Worm (Caenorhabditis elegans): Measurements from ENCODE around the gene K10G4.10.
"Not testable (repeated sequence)": the region's sequence is repeated elsewhere in the genome, so short reads cannot be mapped to it uniquely, and the experiment has no call there.

K10G4.10 gene

DNA sequence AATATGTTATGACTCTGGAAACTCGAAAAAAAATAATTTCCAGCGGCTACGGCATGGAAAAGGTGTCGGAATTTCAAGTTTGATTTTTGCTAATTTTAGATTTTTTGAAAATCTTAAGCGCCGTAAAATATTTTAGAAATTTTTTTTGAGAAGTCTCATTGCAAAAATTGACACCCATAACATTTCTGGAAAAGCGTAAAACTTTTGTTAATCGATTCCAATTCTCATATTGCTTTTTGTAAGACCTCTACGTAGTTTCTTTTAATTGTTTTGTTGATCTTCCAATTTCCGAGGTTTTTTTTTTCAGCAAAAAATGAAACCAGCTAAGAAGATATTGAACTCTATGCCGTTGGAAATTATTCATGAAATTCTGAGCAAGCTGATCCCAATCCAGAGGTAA is 14.5 kb upstream of the K10G4.10 start, which contains the start of gene fbxa-85:
Gene fbxa-85 (plus strand): TSS at position 301 of the 400 bp plus-strand sequence.
- TF ChIP-seq unc-62 (GFP tag; optimal IDR thresholded peaks at IDR 0.05), result no peak

DNA sequence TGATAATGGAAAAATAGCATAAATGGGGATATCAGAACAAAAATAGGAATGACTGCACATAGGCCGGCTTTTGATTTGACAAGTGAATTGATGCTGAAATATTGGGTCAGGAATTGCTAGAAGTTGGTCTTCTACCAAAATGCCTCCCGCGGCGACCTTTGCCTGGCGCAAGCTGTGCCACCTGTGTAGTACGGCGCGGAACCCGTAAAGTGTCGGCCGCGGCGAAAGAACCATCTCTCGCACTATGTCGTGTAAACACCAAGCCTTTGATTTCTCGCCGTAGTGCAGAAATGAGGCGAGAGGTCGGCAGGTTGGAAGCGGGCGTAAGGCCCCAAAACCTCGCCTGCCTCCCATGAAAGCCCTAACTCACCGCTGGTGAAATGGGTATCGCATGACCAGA is 12.0 kb upstream of the K10G4.10 start:
- TF ChIP-seq unc-62 (GFP tag; optimal IDR thresholded peaks at IDR 0.05), result no peak

DNA sequence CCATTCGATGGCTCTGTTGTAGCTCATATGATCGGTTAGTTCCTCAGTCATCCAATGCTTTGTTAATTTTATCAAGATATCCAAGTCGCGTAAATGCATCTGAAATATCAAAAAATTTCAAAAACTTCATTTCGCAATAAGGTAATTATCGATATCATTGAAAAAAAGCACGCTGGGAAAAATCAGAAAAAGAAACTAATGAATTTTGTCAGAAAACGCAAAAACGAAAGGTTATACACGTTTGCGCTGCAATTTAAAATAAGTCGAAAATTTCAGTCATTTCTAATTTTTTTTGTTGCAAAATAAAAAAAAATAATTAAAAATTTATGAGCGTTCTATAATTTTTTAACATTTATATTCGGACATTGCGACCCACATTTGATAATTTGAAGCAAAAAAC is 8.5 kb upstream of the K10G4.10 start, which contains the start of gene K10G4.3:
Gene K10G4.3 (minus strand): TSS at position 101 of the 400 bp plus-strand sequence.
- TF ChIP-seq unc-62 (GFP tag; optimal IDR thresholded peaks at IDR 0.05), result not testable (repeated sequence)

DNA sequence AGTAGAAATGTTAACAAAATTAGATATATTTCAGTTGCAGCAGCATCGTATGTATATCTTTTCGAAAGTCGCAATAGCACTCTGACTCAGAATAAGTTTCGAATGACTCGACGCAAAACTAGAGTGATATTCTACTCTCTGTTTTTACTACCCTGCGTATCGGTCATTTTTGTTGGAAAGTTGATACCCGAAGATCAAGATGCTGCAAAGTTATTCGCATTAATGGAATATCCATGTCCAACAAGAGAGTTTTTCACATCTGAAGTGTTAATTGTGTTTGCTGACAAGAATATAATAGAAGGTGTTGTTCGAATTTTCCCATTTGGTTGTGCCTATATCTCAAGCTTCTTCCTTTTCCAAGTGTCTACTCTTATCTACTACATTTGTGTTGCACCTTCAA is 1.2 kb upstream of the K10G4.10 start:
- no peak for TF ChIP-seq unc-62 (GFP tag; optimal IDR thresholded peaks at IDR 0.05)

DNA sequence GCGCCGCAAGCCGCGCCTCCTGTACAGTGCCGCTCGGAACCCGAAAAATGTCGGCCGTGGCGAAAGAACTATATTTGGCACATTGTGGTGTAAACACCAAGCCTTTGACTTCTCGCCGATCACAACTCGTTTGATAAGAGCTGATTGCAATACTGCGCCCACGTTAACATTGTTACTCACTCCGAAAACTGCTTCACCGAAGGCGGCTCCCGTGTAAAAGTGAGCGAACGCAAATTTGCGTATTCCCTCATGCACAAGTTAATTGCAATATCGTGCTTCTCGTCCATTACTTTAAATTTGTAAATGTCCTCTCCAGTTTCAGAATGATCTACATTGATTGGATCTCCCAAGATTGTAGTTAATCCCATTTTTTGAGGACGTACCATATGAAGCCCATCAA is 10.8 kb downstream of the K10G4.10 start:
- no peak for TF ChIP-seq unc-62 (GFP tag; optimal IDR thresholded peaks at IDR 0.05)

DNA sequence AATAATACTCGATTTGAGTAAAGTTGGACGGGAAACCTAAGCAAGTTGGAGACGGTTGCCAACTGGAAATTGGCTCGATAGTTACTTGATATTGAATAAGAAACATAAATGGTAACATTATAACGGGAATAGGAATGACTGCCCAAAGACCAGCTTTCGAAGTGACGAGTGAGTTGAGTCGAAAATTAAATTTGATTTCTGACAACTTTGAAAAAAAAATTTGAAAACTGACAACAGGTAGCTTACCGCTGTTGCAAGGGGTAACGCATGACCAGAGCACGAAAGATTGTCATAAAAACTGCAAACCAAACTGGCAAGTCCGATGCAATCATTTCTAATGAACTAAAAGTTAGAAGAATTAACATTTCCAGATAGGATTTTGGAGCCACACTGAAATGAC is 19.4 kb downstream of the K10G4.10 start:
- no peak for TF ChIP-seq unc-62 (GFP tag; optimal IDR thresholded peaks at IDR 0.05)

DNA sequence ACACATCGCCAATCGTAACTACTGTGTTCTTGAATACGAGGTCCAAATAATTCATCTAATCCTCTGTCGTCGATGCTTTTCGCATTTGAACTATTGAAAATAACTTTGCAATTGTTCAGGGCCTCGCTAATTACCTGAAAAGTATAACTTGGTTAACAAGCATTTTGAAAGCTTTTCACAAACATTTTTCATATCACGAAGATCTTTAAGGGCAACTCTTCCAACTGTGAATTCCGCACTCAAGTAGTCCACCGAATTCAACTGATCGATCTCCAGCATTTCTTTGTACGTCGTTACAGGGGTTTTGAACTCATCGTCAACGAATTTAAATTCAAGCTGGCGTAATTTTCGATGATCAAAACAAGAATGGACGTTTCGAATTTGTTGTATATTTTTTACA is 23.1 kb downstream of the K10G4.10 start:
- TF ChIP-seq unc-62 (GFP tag; optimal IDR thresholded peaks at IDR 0.05), result no peak

DNA sequence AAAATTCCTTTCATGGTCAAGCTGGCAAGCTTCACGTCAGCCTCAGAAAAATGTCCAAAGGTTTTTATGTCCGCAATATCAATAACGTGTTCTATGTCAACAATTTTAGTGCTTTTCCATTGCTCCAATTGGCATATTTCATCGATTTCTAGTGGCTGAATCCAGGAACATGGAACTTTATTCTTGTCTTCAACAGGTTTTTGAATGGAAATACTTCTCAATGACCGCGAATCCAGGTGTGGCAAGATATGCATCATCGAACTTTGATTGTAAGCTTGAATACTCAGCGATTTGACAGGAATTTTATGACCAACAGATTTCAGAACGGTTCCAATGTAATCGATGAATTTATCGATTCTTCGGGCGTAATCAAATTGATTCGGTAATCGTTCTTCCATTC is 25.3 kb downstream of the K10G4.10 start:
- no peak for TF ChIP-seq unc-62 (GFP tag; optimal IDR thresholded peaks at IDR 0.05)

DNA sequence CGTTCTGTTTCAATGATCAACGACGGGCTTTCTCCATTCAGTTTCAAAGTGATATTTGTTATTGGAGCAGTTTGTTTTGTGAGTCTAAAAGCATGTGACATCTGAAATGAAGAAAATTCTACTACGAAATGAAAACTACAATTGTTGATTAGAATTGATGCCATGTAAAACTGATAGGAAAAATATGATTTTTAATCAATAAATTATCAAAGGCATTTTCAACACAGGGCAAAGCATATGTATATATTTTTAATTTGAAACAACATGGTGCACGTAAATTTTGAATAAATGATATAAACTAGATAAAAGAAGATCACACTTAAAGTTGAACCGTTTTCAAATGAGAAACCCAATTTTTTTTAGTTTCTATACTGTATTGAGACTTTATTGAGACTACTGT is 28.0 kb downstream of the K10G4.10 start, which contains the start of gene K10G4.5:
Gene K10G4.5 (minus strand): TSS at position 101 of the 400 bp plus-strand sequence.
- TF ChIP-seq unc-62 (GFP tag; optimal IDR thresholded peaks at IDR 0.05), result no peak

DNA sequence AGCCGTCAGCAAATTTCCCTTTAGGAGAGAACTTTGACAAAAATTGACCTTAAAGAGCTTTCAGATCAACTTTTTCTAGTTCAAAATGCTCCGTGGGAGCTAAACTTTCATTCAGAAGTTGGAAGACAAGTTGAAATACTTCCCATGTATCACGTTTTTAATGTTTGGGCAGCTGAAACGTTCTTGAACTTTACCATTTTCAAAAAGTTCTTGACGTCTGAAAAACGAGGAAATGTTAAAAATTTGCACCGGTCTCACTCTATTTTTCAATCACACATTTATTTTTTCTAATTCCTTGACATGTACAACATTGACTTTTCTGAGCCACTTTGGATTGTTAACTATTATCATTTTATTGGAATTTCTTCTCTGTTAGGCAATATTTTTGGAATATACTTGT is 29.4 kb downstream of the K10G4.10 start, which contains the start of gene sri-70:
Gene sri-70 (plus strand): TSS at position 301 of the 400 bp plus-strand sequence.
- TF ChIP-seq unc-62 (GFP tag; optimal IDR thresholded peaks at IDR 0.05), result no peak

DNA sequence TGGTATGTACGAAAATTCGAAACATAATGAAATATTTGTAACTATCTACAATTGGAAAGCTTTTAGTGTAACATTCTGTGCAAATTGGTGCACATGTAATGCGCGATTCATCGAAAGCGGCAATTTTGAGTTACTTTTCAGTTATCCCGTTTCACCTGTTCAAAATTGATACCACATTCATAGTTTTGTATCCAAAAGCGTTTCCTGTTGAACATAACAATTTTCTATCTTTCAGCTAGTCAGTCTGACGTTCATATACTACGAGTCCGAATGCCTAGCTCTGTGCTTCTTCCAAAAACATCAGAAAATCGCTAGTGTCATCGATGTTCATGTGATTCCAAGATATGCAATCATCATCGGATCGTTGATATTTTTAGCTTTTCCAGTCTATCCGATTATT is 30.0 kb downstream of the K10G4.10 start:
- no peak for TF ChIP-seq unc-62 (GFP tag; optimal IDR thresholded peaks at IDR 0.05)

DNA sequence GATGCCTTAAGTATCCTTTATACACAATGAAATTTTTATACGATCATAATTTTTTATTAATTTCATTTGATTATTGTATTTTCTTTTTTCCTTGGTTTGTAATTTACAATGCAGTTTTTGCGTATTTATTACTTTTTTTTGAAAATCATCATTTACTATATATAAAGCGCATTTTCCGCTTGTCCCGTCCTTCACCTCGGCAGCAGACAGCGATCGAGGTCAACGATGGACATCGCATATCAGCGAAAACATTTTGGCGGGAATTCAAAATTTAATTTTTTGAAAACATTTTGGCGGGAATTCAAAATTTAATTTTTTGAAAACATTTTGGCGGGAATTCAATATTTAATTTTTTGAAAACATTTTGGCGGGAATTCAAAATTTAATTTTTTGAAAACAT is 34.6 kb downstream of the K10G4.10 start:
- no peak for TF ChIP-seq unc-62 (GFP tag; optimal IDR thresholded peaks at IDR 0.05)

DNA sequence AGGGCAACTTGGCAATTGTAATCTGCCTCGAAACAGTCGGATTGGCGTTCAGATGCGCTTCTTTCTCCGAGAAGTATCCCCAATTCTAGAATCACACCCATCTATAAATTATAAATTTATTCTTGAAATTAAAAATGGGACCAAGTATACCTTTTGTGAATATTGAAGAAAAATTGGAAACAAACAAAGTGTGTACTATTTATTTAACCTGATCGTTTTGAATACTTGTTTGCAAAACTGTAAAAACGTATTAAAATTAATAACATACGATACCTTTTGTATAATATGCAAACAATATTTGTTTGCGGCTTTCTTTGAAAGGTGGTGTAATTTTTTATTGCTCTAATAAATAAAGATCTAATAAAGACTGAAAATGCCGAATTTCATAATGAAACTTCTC is 39.0 kb downstream of the K10G4.10 start, which contains the start of gene Y61B8B.3:
Gene Y61B8B.3 (minus strand): TSS at position 101 of the 400 bp plus-strand sequence.
- no peak for TF ChIP-seq unc-62 (GFP tag; optimal IDR thresholded peaks at IDR 0.05)

DNA sequence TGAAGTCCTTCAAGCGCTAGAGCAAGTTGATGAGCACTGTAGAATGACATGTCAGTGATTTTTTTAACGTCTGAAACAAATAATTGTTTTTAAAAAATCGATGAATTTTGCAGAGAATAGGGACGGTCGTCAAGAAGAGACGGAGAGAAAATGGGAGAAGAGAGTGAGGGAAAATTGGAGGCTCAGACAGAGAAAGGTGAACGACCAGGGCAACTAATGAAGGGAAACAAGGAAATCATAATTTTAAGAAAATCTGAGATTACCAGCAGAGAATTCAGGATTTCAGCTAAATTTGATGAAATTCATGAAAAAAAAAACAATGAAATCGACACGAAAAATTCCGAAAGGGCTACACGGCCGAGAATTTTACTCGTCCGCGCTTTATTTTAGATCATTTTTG is 41.7 kb downstream of the K10G4.10 start, which contains the start of gene F31E9.6:
Gene F31E9.6 (minus strand): TSS at position 91 of the 400 bp plus-strand sequence.
- no peak for TF ChIP-seq unc-62 (GFP tag; optimal IDR thresholded peaks at IDR 0.05)

DNA sequence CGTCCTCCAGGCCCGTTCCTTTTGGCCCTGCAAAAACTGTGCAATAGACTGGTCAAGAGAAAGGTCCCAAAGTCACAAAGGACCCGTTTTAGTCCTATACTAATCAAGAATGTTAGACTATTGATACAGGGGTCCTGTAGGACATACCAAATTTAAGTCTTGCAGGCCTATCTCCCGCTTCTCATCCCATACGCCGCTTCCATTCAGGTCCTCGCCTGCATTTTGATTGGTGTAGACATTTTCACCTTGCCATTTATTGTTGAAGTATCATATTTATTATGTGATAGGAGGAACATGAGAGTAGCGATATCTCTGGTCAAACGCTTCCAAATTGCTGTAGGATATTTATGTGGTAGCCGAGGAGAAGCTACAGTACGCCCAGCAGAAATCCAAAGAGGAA is 43.9 kb downstream of the K10G4.10 start:
- no peak for TF ChIP-seq unc-62 (GFP tag; optimal IDR thresholded peaks at IDR 0.05)

DNA sequence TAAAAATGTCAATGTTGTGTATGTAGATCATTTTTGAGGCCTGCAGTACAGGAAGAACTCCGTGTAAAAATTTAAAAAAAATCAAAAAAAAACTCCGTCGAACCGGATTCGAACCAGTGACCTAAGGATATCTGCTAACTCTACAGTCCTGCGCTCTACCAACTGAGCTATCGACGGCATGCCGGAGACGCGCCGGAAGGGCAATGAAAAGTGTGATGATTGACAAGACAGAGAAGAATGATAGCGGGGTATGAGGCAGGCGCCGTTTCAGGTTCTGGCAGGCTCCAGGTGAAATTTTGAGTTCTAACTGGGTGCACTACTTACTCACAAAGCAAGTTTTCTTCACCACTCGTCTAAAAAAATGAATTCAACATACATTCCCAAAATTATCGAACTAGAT is 44.4 kb downstream of the K10G4.10 start, which contains the start of gene srz-58:
Gene srz-58 (plus strand): TSS at position 362 of the 400 bp plus-strand sequence.
- TF ChIP-seq unc-62 (GFP tag; optimal IDR thresholded peaks at IDR 0.05), result no peak

DNA sequence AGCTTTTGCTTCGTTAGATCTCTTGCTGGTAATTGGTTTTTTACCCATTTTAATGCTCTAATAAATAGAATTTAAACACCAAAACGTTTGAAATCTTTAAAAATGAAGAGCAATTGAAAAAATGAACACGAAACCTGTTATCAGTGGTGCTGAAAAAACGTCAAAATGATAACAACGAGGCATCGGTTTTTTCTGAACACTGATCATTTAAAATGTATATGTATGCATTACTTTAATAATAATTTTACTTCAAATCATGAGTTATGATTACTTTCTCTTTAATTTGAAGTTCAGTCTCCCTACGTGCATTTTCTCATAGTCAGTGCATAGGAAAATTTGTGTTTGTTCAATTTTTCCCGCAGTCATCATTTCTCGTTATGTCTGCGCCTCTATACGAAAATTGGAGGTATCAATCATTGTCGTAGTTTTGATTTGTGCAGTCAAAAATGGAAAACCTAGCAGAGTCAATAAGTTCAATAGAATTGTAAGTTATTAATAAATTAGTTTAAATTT is 49.1 kb downstream of the K10G4.10 start, which contains the start of gene F31E9.3:
Gene F31E9.3 (plus strand): TSS at position 194 of the 513 bp plus-strand sequence.
- TF ChIP-seq unc-62 (GFP tag; optimal IDR thresholded peaks at IDR 0.05), result no peak

DNA sequence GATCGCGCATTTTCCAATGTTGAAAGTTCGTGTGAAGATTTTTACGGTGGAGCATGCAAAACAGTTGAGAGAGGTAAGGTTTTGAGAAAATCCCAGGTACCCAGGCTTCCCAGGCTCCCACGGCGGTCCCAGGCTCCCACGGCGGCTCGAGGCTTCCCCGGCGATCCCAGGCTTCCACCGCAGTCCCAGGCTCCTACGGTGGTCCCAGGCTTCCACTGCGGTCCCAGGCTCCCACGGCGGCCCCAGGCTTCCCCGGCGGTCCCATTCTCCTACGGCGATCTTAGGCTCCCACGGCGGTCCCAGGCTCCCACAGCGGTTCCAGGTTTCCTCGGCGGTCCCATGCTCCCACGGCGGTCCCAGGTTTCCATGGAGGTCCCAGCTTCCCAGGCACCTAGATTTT is 50.5 kb downstream of the K10G4.10 start:
- no peak for TF ChIP-seq unc-62 (GFP tag; optimal IDR thresholded peaks at IDR 0.05)
